Worm (Caenorhabditis elegans) whole organism, early embryonic: Measurements from ENCODE around the gene Y54G2A.28.

Experiments
- aly-1 ChIP-seq: sonication (generic microtip); optimal IDR thresholded peaks from 2 replicates; lab custom pipeline; 2016; ENCODE audit warnings: missing genetic modification characterization, missing compliant biosample characterization
- ama-1 ChIP-seq: fragments of 150-350 bp; optimal IDR thresholded peaks from 2 replicates; lab custom pipeline; 2014
- ceh-13 ChIP-seq: fragments of 200-800 bp; sonication (Bioruptor generic); optimal IDR thresholded peaks from 2 replicates; lab custom pipeline; 2018; ENCODE audit warnings: mild to moderate bottlenecking, missing genetic modification characterization, missing compliant biosample characterization
- ceh-36 ChIP-seq: sonication (generic microtip); optimal IDR thresholded peaks from 2 replicates; lab custom pipeline; 2016; ENCODE audit warnings: missing genetic modification characterization, inconsistent platforms, missing compliant biosample characterization
- flt-1 ChIP-seq: fragments of 200-800 bp; sonication (Bioruptor generic); IDR thresholded peaks from 2 replicates; pipeline ENCODE4 v1.3.6; 2022; ENCODE audit warnings: missing genetic modification characterization, missing compliant biosample characterization
- scrt-1 ChIP-seq: fragments of 200-800 bp; sonication (Bioruptor generic); IDR thresholded peaks from 2 replicates; pipeline ENCODE4 v1.3.6; 2022; ENCODE audit warnings: missing genetic modification characterization, missing compliant biosample characterization

DNA sequence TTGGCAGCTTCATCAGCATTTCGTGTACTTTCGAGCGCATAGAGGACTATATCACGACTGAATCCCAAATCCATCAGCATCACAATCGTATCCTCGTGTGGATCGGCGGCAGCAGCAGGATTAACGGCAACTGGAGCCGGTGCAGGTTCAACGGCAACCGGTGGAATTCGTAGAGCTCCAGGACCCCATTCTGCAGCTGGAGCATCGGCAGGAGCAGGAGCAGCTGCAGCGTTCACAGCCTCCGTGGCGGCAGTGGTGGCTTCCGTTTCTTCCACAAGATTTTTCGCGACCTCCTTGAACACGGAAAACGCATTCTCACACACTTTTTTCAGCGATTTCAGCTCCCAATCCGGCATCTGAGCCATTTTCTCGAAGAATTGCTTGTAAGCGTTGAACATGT is 31.9 kb upstream of the Y54G2A.28 start:
- TF ChIP-seq ceh-13 (GFP tag; lab: Kevin White, UChicago) (no peak), scrt-1 (GFP tag; lab: Robert Waterston, UW) (no peak), flt-1 (GFP tag; lab: Robert Waterston, UW) (no peak), ceh-36 (tag; lab: Kevin White, UChicago) (no peak), ama-1 (lab: Kevin White, UChicago) (no peak), aly-1 (no peak)
